Worm (Caenorhabditis elegans) whole organism, L3 larva: Measurements from ENCODE around the gene aat-3.

ENCODE experiments used
- R02D3.7 ChIP-seq: fragments of 150-350 bp; optimal IDR thresholded peaks from 2 replicates; lab custom pipeline; 2014; ENCODE audit warnings: missing biosample characterization, missing genetic modification characterization
- ZK546.5 ChIP-seq: sonication (generic microtip); optimal IDR thresholded peaks from 2 replicates; lab custom pipeline; 2017; ENCODE audit warnings: missing biosample characterization, missing genetic modification characterization
- aly-2 ChIP-seq: fragments of 150-350 bp; optimal IDR thresholded peaks from 2 replicates; lab custom pipeline; 2014; ENCODE audit warnings: missing biosample characterization, missing genetic modification characterization
- ama-1 ChIP-seq: fragments of 150-350 bp; optimal IDR thresholded peaks from 2 replicates; lab custom pipeline; 2018
- ceh-16 ChIP-seq: sonication (generic microtip); optimal IDR thresholded peaks from 2 replicates; lab custom pipeline; 2017; ENCODE audit warnings: missing biosample characterization, missing genetic modification characterization
- ceh-82 ChIP-seq: fragments of 150-350 bp; optimal IDR thresholded peaks from 2 replicates; lab custom pipeline; 2014; ENCODE audit warnings: missing biosample characterization, missing genetic modification characterization
- ceh-9 ChIP-seq: sonication (generic microtip); optimal IDR thresholded peaks from 2 replicates; lab custom pipeline; 2018; ENCODE audit warnings: missing biosample characterization, missing genetic modification characterization
- daf-12 ChIP-seq: fragments of 150-350 bp; optimal IDR thresholded peaks from 2 replicates; lab custom pipeline; 2014; ENCODE audit warnings: missing biosample characterization, missing genetic modification reagents, missing genetic modification characterization
- egl-27 ChIP-seq: sonication (generic microtip); optimal IDR thresholded peaks from 4 replicates; lab custom pipeline; 2017; ENCODE audit warnings: missing biosample characterization, missing genetic modification reagents, missing genetic modification characterization
- egl-5 ChIP-seq: fragments of 150-350 bp; optimal IDR thresholded peaks from 2 replicates; lab custom pipeline; 2017; ENCODE audit warnings: missing biosample characterization, missing genetic modification reagents, missing genetic modification characterization, inconsistent platforms
- elt-1 ChIP-seq: fragments of 150-350 bp; optimal IDR thresholded peaks from 2 replicates; lab custom pipeline; 2014; ENCODE audit warnings: missing biosample characterization, missing genetic modification characterization
- elt-2 ChIP-seq: sonication (generic microtip); optimal IDR thresholded peaks from 2 replicates; lab custom pipeline; 2016; ENCODE audit warnings: missing genetic modification reagents, mild to moderate bottlenecking, missing genetic modification characterization, missing compliant biosample characterization
- eor-1 ChIP-seq, 2 experiments: fragments of 150-350 bp; optimal IDR thresholded peaks; 2 replicates each; lab custom pipeline; 2014 to 2018; ENCODE audit warnings: missing biosample characterization in 2 of 2, missing genetic modification characterization in 2 of 2
- fkh-10 ChIP-seq: sonication (generic microtip); optimal IDR thresholded peaks from 2 replicates; lab custom pipeline; 2017; ENCODE audit warnings: missing biosample characterization, missing genetic modification reagents, missing genetic modification characterization
- fkh-2 ChIP-seq: fragments of 150-350 bp; optimal IDR thresholded peaks from 2 replicates; lab custom pipeline; 2014; ENCODE audit warnings: missing biosample characterization, missing genetic modification reagents, missing genetic modification characterization
- fos-1 ChIP-seq: fragments of 150-350 bp; optimal IDR thresholded peaks from 2 replicates; lab custom pipeline; 2014; ENCODE audit warnings: missing biosample characterization, missing genetic modification characterization
- hmg-11 ChIP-seq: sonication (generic microtip); optimal IDR thresholded peaks from 2 replicates; lab custom pipeline; 2016; ENCODE audit warnings: missing genetic modification characterization, missing compliant biosample characterization
- jun-1 ChIP-seq: fragments of 150-350 bp; optimal IDR thresholded peaks from 2 replicates; lab custom pipeline; 2014; ENCODE audit warnings: missing biosample characterization, missing genetic modification reagents, missing genetic modification characterization
- lin-15B ChIP-seq: fragments of 150-350 bp; optimal IDR thresholded peaks from 2 replicates; lab custom pipeline; 2014; ENCODE audit warnings: missing biosample characterization, missing genetic modification characterization
- lin-39 ChIP-seq: fragments of 150-350 bp; optimal IDR thresholded peaks from 2 replicates; lab custom pipeline; 2018; ENCODE audit warnings: missing biosample characterization, missing genetic modification reagents, missing genetic modification characterization
- lsy-12 ChIP-seq: sonication (generic microtip); optimal IDR thresholded peaks from 2 replicates; lab custom pipeline; 2016; ENCODE audit warnings: mild to moderate bottlenecking, missing genetic modification characterization, missing compliant biosample characterization
- mml-1 ChIP-seq: fragments of 150-350 bp; sonication (generic microtip); optimal IDR thresholded peaks from 3 replicates; lab custom pipeline; 2014; ENCODE audit warnings: missing biosample characterization, missing genetic modification characterization
- nfya-1 ChIP-seq: sonication (generic microtip); optimal IDR thresholded peaks from 2 replicates; lab custom pipeline; 2017; ENCODE audit warnings: missing genetic modification characterization, mild to moderate bottlenecking, missing compliant biosample characterization, antibody characterized with exemption, moderate library complexity; ENCODE audit not compliant: insufficient read depth
- nhr-11 ChIP-seq: fragments of 150-350 bp; optimal IDR thresholded peaks from 2 replicates; lab custom pipeline; 2014; ENCODE audit warnings: missing biosample characterization, missing genetic modification characterization
- nhr-23 ChIP-seq: fragments of 150-350 bp; optimal IDR thresholded peaks from 2 replicates; lab custom pipeline; 2014; ENCODE audit warnings: missing biosample characterization, missing genetic modification reagents, missing genetic modification characterization
- nhr-237 ChIP-seq: fragments of 150-350 bp; optimal IDR thresholded peaks from 2 replicates; lab custom pipeline; 2014; ENCODE audit warnings: missing biosample characterization, missing genetic modification characterization
- nhr-25 ChIP-seq: sonication (generic microtip); optimal IDR thresholded peaks from 2 replicates; lab custom pipeline; 2017; ENCODE audit warnings: missing biosample characterization, missing genetic modification characterization
- nhr-28 ChIP-seq: fragments of 150-350 bp; optimal IDR thresholded peaks from 2 replicates; lab custom pipeline; 2014; ENCODE audit warnings: missing biosample characterization, missing genetic modification characterization
- nhr-43 ChIP-seq: sonication (generic microtip); optimal IDR thresholded peaks from 2 replicates; lab custom pipeline; 2016; ENCODE audit warnings: mild to moderate bottlenecking, missing genetic modification characterization, missing compliant biosample characterization; ENCODE audit not compliant: poor library complexity, severe bottlenecking
- nhr-67 ChIP-seq: fragments of 150-350 bp; optimal IDR thresholded peaks from 2 replicates; lab custom pipeline; 2014; ENCODE audit warnings: missing biosample characterization, missing genetic modification characterization
- nhr-76 ChIP-seq: fragments of 150-350 bp; sonication (generic microtip); optimal IDR thresholded peaks from 5 replicates; lab custom pipeline; 2014; ENCODE audit warnings: missing biosample characterization, missing genetic modification characterization
- nhr-77 ChIP-seq: fragments of 150-350 bp; optimal IDR thresholded peaks from 2 replicates; lab custom pipeline; 2014; ENCODE audit warnings: missing biosample characterization, missing genetic modification characterization
- pha-4 ChIP-seq: fragments of 150-350 bp; optimal IDR thresholded peaks from 2 replicates; lab custom pipeline; 2014; ENCODE audit warnings: missing biosample characterization, missing genetic modification reagents, missing genetic modification characterization
- pqm-1 ChIP-seq: fragments of 150-350 bp; optimal IDR thresholded peaks from 2 replicates; lab custom pipeline; 2017; ENCODE audit warnings: missing biosample characterization, missing genetic modification characterization, inconsistent platforms
- sea-2 ChIP-seq: fragments of 150-350 bp; sonication (generic microtip); optimal IDR thresholded peaks from 4 replicates; lab custom pipeline; 2014; ENCODE audit warnings: missing biosample characterization, missing genetic modification reagents, missing genetic modification characterization
- skn-1 ChIP-seq: fragments of 150-350 bp; optimal IDR thresholded peaks from 2 replicates; lab custom pipeline; 2014; ENCODE audit warnings: missing biosample characterization, missing genetic modification characterization
- snpc-4 ChIP-seq: fragments of 150-350 bp; optimal IDR thresholded peaks from 2 replicates; lab custom pipeline; 2014; ENCODE audit warnings: missing biosample characterization, missing genetic modification characterization
- tbx-2 ChIP-seq: sonication (generic microtip); optimal IDR thresholded peaks from 2 replicates; lab custom pipeline; 2016; ENCODE audit warnings: mild to moderate bottlenecking, missing genetic modification characterization, missing compliant biosample characterization
- unc-39 ChIP-seq: sonication (generic microtip); optimal IDR thresholded peaks from 4 replicates; lab custom pipeline; 2017; ENCODE audit warnings: missing biosample characterization, missing genetic modification characterization
- unc-62 ChIP-seq: fragments of 150-350 bp; sonication (generic microtip); optimal IDR thresholded peaks from 4 replicates; lab custom pipeline; 2014; ENCODE audit warnings: missing biosample characterization, missing genetic modification reagents, missing genetic modification characterization
- zag-1 ChIP-seq: fragments of 150-350 bp; optimal IDR thresholded peaks from 2 replicates; lab custom pipeline; 2014; ENCODE audit warnings: missing biosample characterization, missing genetic modification characterization
- ztf-11 ChIP-seq: fragments of 150-350 bp; optimal IDR thresholded peaks from 2 replicates; lab custom pipeline; 2014; ENCODE audit warnings: missing biosample characterization, missing genetic modification characterization
- ztf-4 ChIP-seq: fragments of 150-350 bp; optimal IDR thresholded peaks from 2 replicates; lab custom pipeline; 2014; ENCODE audit warnings: missing biosample characterization, missing genetic modification characterization

The aat-3 gene

ce11 chrX:2552210-2552674 lies at the start of gene aat-3:
Gene aat-3 (plus strand): TSS chrX:2552260.
- TF ChIP-seq unc-39 (tag; lab: Kevin White, UChicago) (no peak), ztf-4 (no peak), sea-2 (GFP tag; lab: Kevin White, UChicago) (no peak), fkh-2 (no peak), zag-1 (tag; lab: Kevin White, UChicago) (no peak), egl-5 (tag; lab: Kevin White, UChicago) (no peak), nhr-76 (tag; lab: Kevin White, UChicago) (no peak), ceh-9 (tag; lab: Kevin White, UChicago) (no peak), pha-4 (tag; lab: Kevin White, UChicago) (peak; percentile 24), fkh-10 (GFP tag; lab: Kevin White, UChicago) (no peak), lin-39 (tag; lab: Kevin White, UChicago) (peak; percentile 51), nhr-11 (tag; lab: Kevin White, UChicago) (no peak), tbx-2 (no peak), R02D3.7 (tag; lab: Kevin White, UChicago) (no peak), snpc-4 (tag; lab: Kevin White, UChicago) (peak; percentile 33), nhr-25 (tag; lab: Kevin White, UChicago) (peak; percentile 58), lin-15B (no peak), ceh-16 (no peak), nhr-43 (tag; lab: Kevin White, UChicago) (no peak), nhr-77 (tag; lab: Kevin White, UChicago) (no peak), nfya-1 (peak; percentile 10), jun-1 (tag; lab: Kevin White, UChicago) (no peak), skn-1 (tag; lab: Kevin White, UChicago) (no peak), egl-27 (tag; lab: Kevin White, UChicago) (no peak), lsy-12 (tag; lab: Kevin White, UChicago) (no peak), daf-12 (tag; lab: Kevin White, UChicago) (no peak), eor-1 (tag; optimal IDR thresholded peaks at IDR 0.05; lab: Kevin White, UChicago) (no peak), mml-1 (no peak), elt-2 (tag; lab: Kevin White, UChicago) (no peak), ztf-11 (tag; lab: Kevin White, UChicago) (no peak), elt-1 (tag; lab: Kevin White, UChicago) (no peak), ama-1 (no peak), pqm-1 (tag; lab: Kevin White, UChicago) (no peak), nhr-28 (tag; lab: Kevin White, UChicago) (no peak), unc-62 (no peak), ceh-82 (tag; lab: Kevin White, UChicago) (no peak), ZK546.5 (tag; lab: Kevin White, UChicago) (no peak), aly-2 (tag; lab: Kevin White, UChicago) (no peak), hmg-11 (tag; lab: Kevin White, UChicago) (peak; percentile 7), nhr-237 (tag; lab: Kevin White, UChicago) (no peak), fos-1 (no peak), nhr-67 (tag; lab: Kevin White, UChicago) (no peak)

- TF ChIP-seq lin-39 (tag; lab: Kevin White, UChicago) (no peak), fkh-2 (no peak), ama-1 (no peak), lin-15B (no peak), ztf-4 (no peak), fos-1 (no peak), nfya-1 (no peak), tbx-2 (no peak), nhr-43 (tag; lab: Kevin White, UChicago) (no peak), zag-1 (tag; lab: Kevin White, UChicago) (no peak), nhr-23 (tag; lab: Kevin White, UChicago) (no peak), snpc-4 (tag; lab: Kevin White, UChicago) (no peak)
These were observed 45.3 kb upstream of the aat-3 start for ce11 chrX:2506738-2507137.
